Fruit fly (Drosophila melanogaster): ENCODE measurements around the gene CG33725.

The CG33725 gene

dm6 chr3L:12456916-12457662, 25.3 kb upstream of the CG33725 start (continued):
- TF ChIP-seq row (GFP tag; IDR thresholded peaks at IDR 0.05) (peak; percentile 67), danr (GFP tag; IDR thresholded peaks at IDR 0.05) (peak; percentile 63), vfl (GFP tag; optimal IDR thresholded peaks at IDR 0.05) (no peak), CG11696 (GFP tag; IDR thresholded peaks at IDR 0.05) (no peak), insv (GFP tag; optimal IDR thresholded peaks at IDR 0.05) (no peak), CG17359 (tag; optimal IDR thresholded peaks at IDR 0.05) (peak; percentile 82), CG2889 (GFP tag; IDR thresholded peaks at IDR 0.05) (no peak), CG7987 (GFP tag; optimal IDR thresholded peaks at IDR 0.05) (no peak), CG11723 (GFP tag; optimal IDR thresholded peaks at IDR 0.05) (peak; percentile 52), zfh2 (GFP tag; optimal IDR thresholded peaks at IDR 0.05) (no peak), Mad (GFP tag; optimal IDR thresholded peaks at IDR 0.05) (peak; percentile 43), zf30C (GFP tag; optimal IDR thresholded peaks at IDR 0.05) (peak; percentile 59), inv (GFP tag; IDR thresholded peaks at IDR 0.05; ENCODE audit: partially characterized antibody) (no peak), CG7963 (GFP tag; IDR thresholded peaks at IDR 0.05; ENCODE audit: partially characterized antibody) (no peak), CTCF (GFP tag; optimal IDR thresholded peaks at IDR 0.05) (no peak), p53 (GFP tag; optimal IDR thresholded peaks at IDR 0.05) (no peak), CG12659 (GFP tag; optimal IDR thresholded peaks at IDR 0.05) (peak; percentile 72), zen2 (GFP tag; IDR thresholded peaks at IDR 0.05; ENCODE audit: partially characterized antibody) (no peak), CG1603 (tag; optimal IDR thresholded peaks at IDR 0.05) (peak; percentile 37), CG17361 (GFP tag; IDR thresholded peaks at IDR 0.05) (peak; percentile 97), CG34224 (GFP tag; IDR thresholded peaks at IDR 0.05; ENCODE audit: partially characterized antibody) (no peak), schlank (tag; optimal IDR thresholded peaks at IDR 0.05) (no peak), Drgx (GFP tag; IDR thresholded peaks at IDR 0.05) (no peak), tap (tag; optimal IDR thresholded peaks at IDR 0.05) (peak; percentile 71), CG10543 (GFP tag; optimal IDR thresholded peaks at IDR 0.05) (no peak), CG8478 (optimal IDR thresholded peaks at IDR 0.05) (no peak), CG4854 (GFP tag; optimal IDR thresholded peaks at IDR 0.05) (peak; percentile 53), sqz (GFP tag; optimal IDR thresholded peaks at IDR 0.05) (peak; percentile 84), amos (GFP tag; IDR thresholded peaks at IDR 0.05; ENCODE audit: partially characterized antibody) (no peak), Optix (GFP tag; IDR thresholded peaks at IDR 0.05) (no peak), Abd-B (GFP tag; optimal IDR thresholded peaks at IDR 0.05) (peak; percentile 76), zfh1 (GFP tag; IDR thresholded peaks at IDR 0.05) (peak; percentile 69; the same call in 2 of the 3 replicates), CHES-1-like (GFP tag; optimal IDR thresholded peaks at IDR 0.05) (no peak), mirr (GFP tag; optimal IDR thresholded peaks at IDR 0.05) (no peak), exex (tag; optimal IDR thresholded peaks at IDR 0.05) (no peak), CG11560 (tag; IDR thresholded peaks at IDR 0.05) (no peak), Fer2 (tag; optimal IDR thresholded peaks at IDR 0.05) (no peak), cad (GFP tag; optimal IDR thresholded peaks at IDR 0.05) (no peak), crp (GFP tag; optimal IDR thresholded peaks at IDR 0.05) (peak in 1 of 2 experiments; percentile 17), Ssrp (tag; optimal IDR thresholded peaks at IDR 0.05) (peak; percentile 90), ranshi (GFP tag; IDR thresholded peaks at IDR 0.05) (0 out of 2 replicates have a peak, but pooled peaks have one; percentile 32), tin (GFP tag; optimal IDR thresholded peaks at IDR 0.05) (peak; percentile 78), CG7271 (tag; optimal IDR thresholded peaks at IDR 0.05) (peak; percentile 59), CG4282 (GFP tag; optimal IDR thresholded peaks at IDR 0.05) (no peak), slou (GFP tag; optimal IDR thresholded peaks at IDR 0.05) (no peak), CG14710 (tag; optimal IDR thresholded peaks at IDR 0.05) (peak; percentile 96), CG11695 (GFP tag; IDR thresholded peaks at IDR 0.05) (peak; percentile 77; the same call in 2 of the 3 replicates), Lim3 (GFP tag; IDR thresholded peaks at IDR 0.05) (no peak), HLH54F (GFP tag; optimal IDR thresholded peaks at IDR 0.05) (no peak), CG16779 (GFP tag; IDR thresholded peaks at IDR 0.05) (no peak)
